Worm (Caenorhabditis elegans) whole organism, L1 larva: ENCODE data around the gene sds-22.

Experiments
- C34B4.2 ChIP-seq: sonication (generic microtip); optimal IDR thresholded peaks from 2 replicates; lab custom pipeline; 2017; ENCODE audit warnings: mild to moderate bottlenecking, missing genetic modification characterization, missing compliant biosample characterization
- F16B12.6 ChIP-seq: fragments of 150-350 bp; optimal IDR thresholded peaks from 2 replicates; lab custom pipeline; 2014; ENCODE audit warnings: missing biosample characterization, missing genetic modification characterization
- Y116A8C.19 ChIP-seq: sonication (generic microtip); optimal IDR thresholded peaks from 2 replicates; lab custom pipeline; 2016; ENCODE audit warnings: missing compliant biosample characterization, missing genetic modification characterization, borderline replicate concordance
- aha-1 ChIP-seq: fragments of 150-350 bp; optimal IDR thresholded peaks from 2 replicates; lab custom pipeline; 2014; ENCODE audit warnings: missing biosample characterization, missing genetic modification characterization
- ceh-82 ChIP-seq, 3 experiments: fragments of 150-350 bp in 1 of 3; sonication (generic microtip) in 2 of 3; optimal IDR thresholded peaks; 2 replicates each; lab custom pipeline; 2014 to 2017; ENCODE audit warnings: missing biosample characterization in 3 of 3, missing genetic modification characterization in 3 of 3
- dpl-1 ChIP-seq, 3 experiments: fragments of 150-350 bp in 2 of 3; sonication (generic microtip) in 1 of 3; optimal IDR thresholded peaks; 2 replicates each; lab custom pipeline; 2014 to 2017; ENCODE audit warnings: missing biosample characterization in 3 of 3, missing genetic modification characterization in 3 of 3, missing genetic modification reagents in 3 of 3
- dsc-1 ChIP-seq: sonication (generic microtip); optimal IDR thresholded peaks from 2 replicates; lab custom pipeline; 2016; ENCODE audit warnings: mild to moderate bottlenecking, missing genetic modification characterization, missing compliant biosample characterization
- efl-1 ChIP-seq, 4 experiments: fragments of 150-350 bp; optimal IDR thresholded peaks in 3 of 4; peaks in 1 of 4; 1 replicate in 1 of 4; 2 replicates in 3 of 4; lab custom pipeline; 2014; ENCODE audit warnings: missing biosample characterization in 2 of 4, missing genetic modification characterization in 2 of 4, missing genetic modification reagents in 2 of 4
- egl-13 ChIP-seq: sonication (generic microtip); optimal IDR thresholded peaks from 2 replicates; lab custom pipeline; 2016; ENCODE audit warnings: missing genotype, missing genetic modification reagents, missing genetic modification characterization, missing compliant biosample characterization
- egl-27 ChIP-seq, 2 experiments: fragments of 150-350 bp in 1 of 2; sonication (generic microtip); optimal IDR thresholded peaks; 3 replicates each; lab custom pipeline; 2017 to 2018; ENCODE audit warnings: missing biosample characterization in 2 of 2, missing genetic modification characterization in 2 of 2, missing genetic modification reagents in 2 of 2
- elt-3 ChIP-seq, 6 experiments: fragments of 150-350 bp in 1 of 6; sonication (generic microtip); optimal IDR thresholded peaks; 2 replicates each; lab custom pipeline; 2017 to 2018; ENCODE audit warnings: missing biosample characterization in 6 of 6, missing genetic modification characterization in 6 of 6, inconsistent platforms in 1 of 6
- ets-5 ChIP-seq: fragments of 200-800 bp; sonication (Bioruptor generic); IDR thresholded peaks from 2 replicates; pipeline ENCODE4 v1.3.6; 2022; ENCODE audit warnings: missing genetic modification characterization, missing compliant biosample characterization
- fkh-10 ChIP-seq: sonication (generic microtip); optimal IDR thresholded peaks from 2 replicates; lab custom pipeline; 2017; ENCODE audit warnings: missing biosample characterization, missing genetic modification reagents, missing genetic modification characterization
- fkh-8 ChIP-seq: sonication (generic microtip); optimal IDR thresholded peaks from 2 replicates; lab custom pipeline; 2016; ENCODE audit warnings: mild to moderate bottlenecking, missing genetic modification characterization, missing compliant biosample characterization
- hlh-17 ChIP-seq: fragments of 200-800 bp; sonication (Bioruptor generic); optimal IDR thresholded peaks from 2 replicates; lab custom pipeline; 2018; ENCODE audit warnings: missing genetic modification characterization, mild to moderate bottlenecking, missing compliant biosample characterization, moderate library complexity, borderline replicate concordance
- lin-13 ChIP-seq: fragments of 150-350 bp; optimal IDR thresholded peaks from 2 replicates; lab custom pipeline; 2014; ENCODE audit warnings: missing biosample characterization, missing genetic modification reagents, missing genetic modification characterization
- lin-14 ChIP-seq: fragments of 200-800 bp; sonication (Bioruptor generic); optimal IDR thresholded peaks from 2 replicates; lab custom pipeline; 2018; ENCODE audit warnings: mild to moderate bottlenecking, missing genetic modification characterization, moderate library complexity, missing compliant biosample characterization
- lin-15B ChIP-seq: fragments of 150-350 bp; sonication (generic microtip); optimal IDR thresholded peaks from 3 replicates; lab custom pipeline; 2014; ENCODE audit warnings: missing biosample characterization, missing genetic modification characterization
- lin-35 ChIP-seq, 2 experiments: fragments of 150-350 bp; optimal IDR thresholded peaks; 2 replicates each; lab custom pipeline; 2014; ENCODE audit warnings: missing biosample characterization in 2 of 2, missing genetic modification characterization in 2 of 2, missing genetic modification reagents in 2 of 2
- lir-3 ChIP-seq: sonication (generic microtip); optimal IDR thresholded peaks from 2 replicates; lab custom pipeline; 2016; ENCODE audit warnings: mild to moderate bottlenecking, missing genetic modification characterization, moderate library complexity, missing compliant biosample characterization; ENCODE audit not compliant: poor library complexity
- lsy-2 ChIP-seq, 2 experiments: fragments of 150-350 bp; optimal IDR thresholded peaks; 2 replicates each; lab custom pipeline; 2014; ENCODE audit warnings: missing biosample characterization in 2 of 2, missing genetic modification characterization in 2 of 2
- mab-9 ChIP-seq: fragments of 200-800 bp; sonication (Bioruptor generic); IDR thresholded peaks from 2 replicates; pipeline ENCODE4 v1.3.6; 2022; ENCODE audit warnings: missing genetic modification reagents, missing genetic modification characterization, missing compliant biosample characterization
- nhr-11 ChIP-seq: fragments of 150-350 bp; optimal IDR thresholded peaks from 2 replicates; lab custom pipeline; 2014; ENCODE audit warnings: missing biosample characterization, missing genetic modification characterization
- nhr-12 ChIP-seq: sonication (generic microtip); optimal IDR thresholded peaks from 2 replicates; lab custom pipeline; 2017; ENCODE audit warnings: missing biosample characterization, missing genetic modification characterization
- nhr-19 ChIP-seq: fragments of 200-800 bp; sonication (Bioruptor generic); conservative IDR thresholded peaks from 2 replicates; pipeline ENCODE4 v1.3.6; 2022; ENCODE audit warnings: missing genetic modification characterization, missing compliant biosample characterization
- nhr-237 ChIP-seq: fragments of 150-350 bp; optimal IDR thresholded peaks from 2 replicates; lab custom pipeline; 2014; ENCODE audit warnings: missing biosample characterization, missing genetic modification characterization
- nhr-28 ChIP-seq: fragments of 150-350 bp; optimal IDR thresholded peaks from 2 replicates; lab custom pipeline; 2014; ENCODE audit warnings: missing biosample characterization, missing genetic modification characterization
- nhr-71 ChIP-seq: sonication (generic microtip); optimal IDR thresholded peaks from 2 replicates; lab custom pipeline; 2016; ENCODE audit warnings: mild to moderate bottlenecking, missing genetic modification characterization, moderate library complexity, missing compliant biosample characterization
- nhr-76 ChIP-seq: sonication (generic microtip); optimal IDR thresholded peaks from 2 replicates; lab custom pipeline; 2017; ENCODE audit warnings: missing biosample characterization, missing genetic modification characterization
- nhr-84 ChIP-seq: sonication (generic microtip); optimal IDR thresholded peaks from 2 replicates; lab custom pipeline; 2017; ENCODE audit warnings: missing biosample characterization, missing genetic modification characterization
- nhr-90 ChIP-seq: sonication (generic microtip); optimal IDR thresholded peaks from 2 replicates; lab custom pipeline; 2016; ENCODE audit warnings: mild to moderate bottlenecking, missing genetic modification characterization, missing compliant biosample characterization; ENCODE audit not compliant: poor library complexity
- pag-3 ChIP-seq: sonication (generic microtip); optimal IDR thresholded peaks from 2 replicates; lab custom pipeline; 2017; ENCODE audit warnings: missing genetic modification characterization, mild to moderate bottlenecking, missing compliant biosample characterization, antibody characterized with exemption, borderline replicate concordance; ENCODE audit not compliant: insufficient read depth
- pqm-1 ChIP-seq: sonication (generic microtip); optimal IDR thresholded peaks from 3 replicates; lab custom pipeline; 2017; ENCODE audit warnings: missing biosample characterization, missing genetic modification characterization
- rnt-1 ChIP-seq: sonication (generic microtip); optimal IDR thresholded peaks from 2 replicates; lab custom pipeline; 2016; ENCODE audit warnings: mild to moderate bottlenecking, missing genetic modification characterization, moderate library complexity, missing compliant biosample characterization
- skn-1 ChIP-seq: fragments of 150-350 bp; optimal IDR thresholded peaks from 2 replicates; lab custom pipeline; 2014; ENCODE audit warnings: missing biosample characterization, missing genetic modification characterization
- snu-23 ChIP-seq: sonication (generic microtip); optimal IDR thresholded peaks from 2 replicates; lab custom pipeline; 2016; ENCODE audit warnings: missing genetic modification characterization, missing compliant biosample characterization
- sox-4 ChIP-seq: sonication (generic microtip); optimal IDR thresholded peaks from 2 replicates; lab custom pipeline; 2016; ENCODE audit warnings: missing genetic modification characterization, missing compliant biosample characterization
- sptf-1 ChIP-seq: fragments of 150-350 bp; optimal IDR thresholded peaks from 2 replicates; lab custom pipeline; 2014; ENCODE audit warnings: missing biosample characterization, missing genetic modification characterization
- tlp-1 ChIP-seq: fragments of 150-350 bp; optimal IDR thresholded peaks from 2 replicates; lab custom pipeline; 2014; ENCODE audit warnings: missing biosample characterization, missing genetic modification characterization
- unc-86 ChIP-seq: sonication (generic microtip); optimal IDR thresholded peaks from 2 replicates; lab custom pipeline; 2016; ENCODE audit warnings: missing genetic modification characterization, missing compliant biosample characterization
- unc-98 ChIP-seq: fragments of 200-800 bp; sonication (Bioruptor generic); IDR thresholded peaks from 2 replicates; pipeline ENCODE4 v1.3.6; 2022; ENCODE audit warnings: missing genetic modification characterization, missing compliant biosample characterization
- zip-4 ChIP-seq: fragments of 200-800 bp; sonication (Bioruptor generic); optimal IDR thresholded peaks from 2 replicates; lab custom pipeline; 2018; ENCODE audit warnings: mild to moderate bottlenecking, missing genetic modification characterization, moderate library complexity, missing compliant biosample characterization

The sds-22 gene

ce11 chrII:7879266-7879718 is 21.1 kb downstream of the sds-22 start, which contains the start of the genes vha-4 and T01H3.5:
vha-4 (minus strand) TSS chrII:7879316.
T01H3.5 (plus strand) TSS chrII:7879616.
- no peak for TF ChIP-seq lir-3 (tag; lab: Kevin White, UChicago)
- TF ChIP-seq aha-1 (tag; lab: Kevin White, UChicago), result no peak
- TF ChIP-seq sox-4 (tag; lab: Kevin White, UChicago), result no peak
- no peak for TF ChIP-seq nhr-84 (tag; lab: Kevin White, UChicago)
- no peak for TF ChIP-seq nhr-76 (tag; lab: Kevin White, UChicago)
- TF ChIP-seq unc-98 (GFP tag; lab: Robert Waterston, UW), result no peak
- peak in 1 of 2 experiments; percentile 21 for TF ChIP-seq lsy-2 (tag; optimal IDR thresholded peaks at IDR 0.05; lab: Kevin White, UChicago)
- no peak for TF ChIP-seq ceh-82 (tag; optimal IDR thresholded peaks at IDR 0.05; lab: Kevin White, UChicago)
- peak in 1 of 3 experiments; percentile 23 for TF ChIP-seq dpl-1 (GFP tag; optimal IDR thresholded peaks at IDR 0.05; lab: Kevin White, UChicago)
- TF ChIP-seq nhr-12 (tag; lab: Kevin White, UChicago), result no peak
- peak; percentile 6 for TF ChIP-seq snu-23 (GFP tag; lab: Kevin White, UChicago)
- TF ChIP-seq nhr-11 (tag; lab: Kevin White, UChicago), result no peak
- no peak for TF ChIP-seq tlp-1 (tag; lab: Kevin White, UChicago)
- TF ChIP-seq sptf-1 (tag; lab: Kevin White, UChicago), result no peak
- TF ChIP-seq skn-1 (tag; lab: Kevin White, UChicago), result no peak
- no peak for TF ChIP-seq nhr-19 (GFP tag; lab: Robert Waterston, UW)
- peak in 1 of 2 experiments; percentile 5 for TF ChIP-seq lin-35 (GFP tag; optimal IDR thresholded peaks at IDR 0.05; lab: Kevin White, UChicago)
- TF ChIP-seq hlh-17, result no peak
- no peak for TF ChIP-seq fkh-8
- no peak for TF ChIP-seq ets-5
- TF ChIP-seq egl-13 (tag; lab: Kevin White, UChicago), result no peak
- no peak for TF ChIP-seq lin-13 (GFP tag; lab: Kevin White, UChicago)
- no peak for TF ChIP-seq nhr-28
- no peak for TF ChIP-seq dsc-1 (tag; lab: Kevin White, UChicago)

DNA sequence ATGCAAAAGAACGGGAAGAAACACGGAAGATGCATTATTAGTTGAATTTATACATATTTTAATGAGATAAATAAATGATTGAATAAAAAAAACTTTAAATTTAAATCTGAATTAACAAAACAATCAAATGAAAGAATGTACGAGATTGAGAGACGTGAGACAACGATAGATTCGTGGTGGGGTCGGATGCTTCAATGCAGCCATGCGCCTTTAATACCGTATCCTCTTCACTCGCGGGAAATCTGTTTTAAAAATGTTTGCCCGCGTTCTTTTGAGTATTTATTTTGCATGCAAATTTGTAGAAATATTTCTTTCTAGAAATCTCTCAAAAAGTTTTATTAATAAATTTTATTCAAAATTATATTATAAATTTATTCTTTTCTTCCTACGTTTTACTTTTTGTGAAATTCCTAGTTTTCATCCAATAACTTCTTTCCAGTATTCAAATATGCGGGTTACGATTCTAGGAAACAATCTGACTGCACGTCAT is 22.2 kb downstream of the sds-22 start, which contains the start of gene perm-1:
Gene perm-1 (plus strand): TSS at position 440 of the 490 bp plus-strand sequence.
- TF ChIP-seq lsy-2 (tag; optimal IDR thresholded peaks at IDR 0.05; lab: Kevin White, UChicago) (peak in 1 of 2 experiments; percentile 46), aha-1 (tag; lab: Kevin White, UChicago) (no peak)

DNA sequence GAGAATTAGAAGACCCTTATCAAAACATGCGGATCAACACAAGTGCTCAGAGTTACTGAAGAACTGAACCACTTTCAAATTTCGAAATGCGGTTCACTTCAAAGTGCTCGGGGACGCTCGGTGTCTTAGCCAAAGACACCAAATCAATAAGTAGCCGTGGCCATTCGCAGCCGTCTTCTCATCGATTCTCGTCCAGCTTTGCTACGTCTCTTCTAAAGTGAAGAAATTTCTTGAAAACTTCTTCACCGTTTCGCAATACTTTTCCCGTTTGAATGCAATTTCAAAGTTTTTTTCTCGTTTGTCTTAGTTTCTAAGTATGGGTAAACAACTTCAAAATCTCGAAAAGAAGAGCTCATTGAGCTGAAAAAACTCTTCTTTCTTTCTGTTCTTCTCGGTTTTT is 26.7 kb downstream of the sds-22 start:
- peak; percentile 6 for TF ChIP-seq nhr-71 (tag; lab: Kevin White, UChicago)
- TF ChIP-seq nhr-90 (tag; lab: Kevin White, UChicago), result no peak
- TF ChIP-seq elt-3 (tag; optimal IDR thresholded peaks at IDR 0.05; lab: Kevin White, UChicago), result no peak
- no peak for TF ChIP-seq sox-4 (tag; lab: Kevin White, UChicago)
- peak; percentile 6 to 37 for TF ChIP-seq lsy-2 (tag; optimal IDR thresholded peaks at IDR 0.05; lab: Kevin White, UChicago)
- TF ChIP-seq F16B12.6 (tag; lab: Kevin White, UChicago), result peak; percentile 14
- TF ChIP-seq lin-35 (GFP tag; optimal IDR thresholded peaks at IDR 0.05; lab: Kevin White, UChicago), result peak in 1 of 2 experiments; percentile 16
- TF ChIP-seq ceh-82 (tag; optimal IDR thresholded peaks at IDR 0.05; lab: Kevin White, UChicago), result peak; percentile 12 to 68 (median 22)
- no peak for TF ChIP-seq rnt-1 (tag; lab: Kevin White, UChicago)
- TF ChIP-seq fkh-10, result peak; percentile 29
- peak; percentile 2 to 3 for TF ChIP-seq efl-1 (optimal IDR thresholded peaks at IDR 0.05; lab: Kevin White, UChicago)
- TF ChIP-seq efl-1 (GFP tag; optimal IDR thresholded peaks at IDR 0.05 in 1 of 2; lab: Kevin White, UChicago), result no peak
- peak; percentile 78 for TF ChIP-seq lin-14 (GFP tag; lab: Kevin White, UChicago)
- peak; percentile 8 for TF ChIP-seq fkh-8

DNA sequence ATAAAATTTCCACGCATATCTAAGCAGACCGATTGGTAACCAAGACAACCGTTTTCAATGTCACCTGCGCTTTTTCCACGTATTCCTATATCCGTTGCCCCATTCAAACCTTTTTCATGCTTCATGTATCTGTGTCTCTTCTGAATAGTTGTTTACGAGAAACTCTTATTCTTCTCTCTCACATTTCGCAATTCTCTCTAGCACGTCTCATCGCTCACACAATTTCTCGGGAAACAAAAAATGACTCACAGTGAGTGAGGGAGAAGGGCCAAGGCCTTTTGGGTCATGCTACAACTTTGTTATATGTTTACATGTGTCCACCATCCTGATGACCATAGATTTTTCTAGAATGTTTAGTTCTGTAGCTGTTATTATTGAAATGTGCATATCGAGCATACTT is 29.1 kb downstream of the sds-22 start:
- TF ChIP-seq nhr-19 (GFP tag; lab: Robert Waterston, UW) (no peak), zip-4 (GFP tag; lab: Kevin White, UChicago) (peak; percentile 57), pag-3 (tag; lab: Kevin White, UChicago) (no peak), Y116A8C.19 (tag; lab: Kevin White, UChicago) (no peak), hlh-17 (no peak), unc-86 (tag; lab: Kevin White, UChicago) (no peak), lsy-2 (tag; optimal IDR thresholded peaks at IDR 0.05; lab: Kevin White, UChicago) (peak; percentile 43 to 68), nhr-237 (tag; lab: Kevin White, UChicago) (peak; percentile 25), mab-9 (GFP tag; lab: Robert Waterston, UW) (no peak), fkh-8 (peak; percentile 98), dpl-1 (GFP tag; optimal IDR thresholded peaks at IDR 0.05; lab: Kevin White, UChicago) (peak in 1 of 3 experiments; percentile 17), tlp-1 (tag; lab: Kevin White, UChicago) (no peak), sptf-1 (tag; lab: Kevin White, UChicago) (no peak), lin-15B (tag; lab: Kevin White, UChicago) (no peak), lin-13 (GFP tag; lab: Kevin White, UChicago) (no peak), egl-27 (tag; optimal IDR thresholded peaks at IDR 0.05; lab: Kevin White, UChicago) (peak; percentile 7 to 11), lin-35 (GFP tag; optimal IDR thresholded peaks at IDR 0.05; lab: Kevin White, UChicago) (peak in 1 of 2 experiments; percentile 38), nhr-90 (tag; lab: Kevin White, UChicago) (no peak), C34B4.2 (tag; lab: Kevin White, UChicago) (no peak), pqm-1 (no peak)
